Fruit fly (Drosophila melanogaster): ENCODE results near the gene Ir7f.
A peak's percentile ranks its signal among the peaks of the same experiment; 100 is the strongest.

Gene Ir7f

dm6 chrX:7920081-7920688 lies 36.4 kb upstream of the Ir7f start, which contains the start of the genes hdm and Ykt6 (continued):
- no peak for TF ChIP-seq dati (GFP tag; IDR thresholded peaks at IDR 0.05)
- TF ChIP-seq bab2 (GFP tag; optimal IDR thresholded peaks at IDR 0.05) = peak; percentile 85
- TF ChIP-seq crc (GFP tag; optimal IDR thresholded peaks at IDR 0.05) = peak; percentile 73
- TF ChIP-seq Dll (GFP tag; IDR thresholded peaks at IDR 0.05; ENCODE audit: partially characterized antibody) = peak; percentile 98
- TF ChIP-seq sqz (GFP tag; optimal IDR thresholded peaks at IDR 0.05) = no peak
- no peak; the same call in 1 of the 3 replicates for TF ChIP-seq CG11456 (GFP tag; IDR thresholded peaks at IDR 0.05)
- peak; percentile 86 to 87 for TF ChIP-seq dpn (GFP tag; optimal IDR thresholded peaks at IDR 0.05)
- peak; percentile 52 for TF ChIP-seq Lhr (GFP tag; optimal IDR thresholded peaks at IDR 0.05)
- TF ChIP-seq sob (GFP tag; IDR thresholded peaks at IDR 0.05) = peak; percentile 90
- TF ChIP-seq az2 (GFP tag; optimal IDR thresholded peaks at IDR 0.05) = peak; percentile 77
- TF ChIP-seq gfzf (GFP tag; optimal IDR thresholded peaks at IDR 0.05) = peak; percentile 35
- no peak for TF ChIP-seq C15 (GFP tag; IDR thresholded peaks at IDR 0.05)
- TF ChIP-seq CG7786 (GFP tag; optimal IDR thresholded peaks at IDR 0.05) = peak; percentile 85
- peak; percentile 47 for TF ChIP-seq Nf-YB (GFP tag; optimal IDR thresholded peaks at IDR 0.05)
- TF ChIP-seq al (GFP tag; IDR thresholded peaks at IDR 0.05) = peak; percentile 75; the same call in 1 of the 2 replicates
- TF ChIP-seq nerfin-2 (GFP tag; IDR thresholded peaks at IDR 0.05; ENCODE audit: partially characterized antibody) = peak; percentile 94
- TF ChIP-seq crp (GFP tag; optimal IDR thresholded peaks at IDR 0.05) = peak in 1 of 2 experiments; percentile 58
- TF ChIP-seq amos (GFP tag; IDR thresholded peaks at IDR 0.05; ENCODE audit: partially characterized antibody) = peak; percentile 93
- peak; percentile 66 for TF ChIP-seq CG31224 (GFP tag; IDR thresholded peaks at IDR 0.05)
- TF ChIP-seq Sry-β (GFP tag; optimal IDR thresholded peaks at IDR 0.05) = peak; percentile 12
- TF ChIP-seq unpg (GFP tag; optimal IDR thresholded peaks at IDR 0.05) = no peak
- TF ChIP-seq HLH54F (GFP tag; optimal IDR thresholded peaks at IDR 0.05) = peak; percentile 81
- peak; percentile 95 for TF ChIP-seq HLH4C (GFP tag; IDR thresholded peaks at IDR 0.05; ENCODE audit: partially characterized antibody)
- no peak for TF ChIP-seq CkIIα-i1 (GFP tag; IDR thresholded peaks at IDR 0.05)
- peak; percentile 64 for TF ChIP-seq CG3281 (GFP tag; optimal IDR thresholded peaks at IDR 0.05)
- TF ChIP-seq TFAM (GFP tag; optimal IDR thresholded peaks at IDR 0.05) = no peak
- TF ChIP-seq CG34224 (GFP tag; IDR thresholded peaks at IDR 0.05; ENCODE audit: partially characterized antibody) = peak; percentile 99
- peak; percentile 29 for TF ChIP-seq scrt (GFP tag; optimal IDR thresholded peaks at IDR 0.05)
- peak; percentile 82 for TF ChIP-seq pzg (GFP tag; optimal IDR thresholded peaks at IDR 0.05)
- TF ChIP-seq vvl (GFP tag; IDR thresholded peaks at IDR 0.05) = peak; percentile 92
- peak; percentile 21 for TF ChIP-seq CG5180 (GFP tag; optimal IDR thresholded peaks at IDR 0.05)
- peak; percentile 97 for TF ChIP-seq sna (GFP tag; IDR thresholded peaks at IDR 0.05; ENCODE audit: partially characterized antibody)
- peak; percentile 93 for TF ChIP-seq CG14860 (GFP tag; IDR thresholded peaks at IDR 0.05; ENCODE audit: partially characterized antibody)
- peak; percentile 83 for TF ChIP-seq CG2712 (tag; optimal IDR thresholded peaks at IDR 0.05)
- no peak for TF ChIP-seq CG6854 (GFP tag; optimal IDR thresholded peaks at IDR 0.05)
- no peak for TF ChIP-seq br (optimal IDR thresholded peaks at IDR 0.05)
- peak; percentile 24 for TF ChIP-seq sima (GFP tag; optimal IDR thresholded peaks at IDR 0.05)
- TF ChIP-seq H2.0 (GFP tag; IDR thresholded peaks at IDR 0.05) = peak; percentile 83
- TF ChIP-seq CG18476 (GFP tag; optimal IDR thresholded peaks at IDR 0.05) = peak; percentile 56
- peak; percentile 74; the same call in 1 of the 2 replicates for TF ChIP-seq Awh (GFP tag; IDR thresholded peaks at IDR 0.05)
- TF ChIP-seq CG5953 (GFP tag; IDR thresholded peaks at IDR 0.05) = peak; percentile 62
- TF ChIP-seq CG10565 (GFP tag; optimal IDR thresholded peaks at IDR 0.05) = no peak
- TF ChIP-seq Mrtf (GFP tag; IDR thresholded peaks at IDR 0.05) = peak; percentile 65; the same call in 2 of the 3 replicates
- TF ChIP-seq CG14014 (GFP tag; IDR thresholded peaks at IDR 0.05) = peak; percentile 81
- peak; percentile 56 for TF ChIP-seq CG1233 (GFP tag; optimal IDR thresholded peaks at IDR 0.05)
- TF ChIP-seq CG18764 (GFP tag; optimal IDR thresholded peaks at IDR 0.05) = peak; percentile 70
- peak; percentile 86 for TF ChIP-seq jumu (GFP tag; optimal IDR thresholded peaks at IDR 0.05)
- no peak for TF ChIP-seq dimm (GFP tag; IDR thresholded peaks at IDR 0.05)
- peak; percentile 53 for TF ChIP-seq gt (GFP tag; IDR thresholded peaks at IDR 0.05)
- TF ChIP-seq slp2 (GFP tag; optimal IDR thresholded peaks at IDR 0.05) = peak; percentile 67
